Fruit fly (Drosophila melanogaster) ovary, adult (tissue): Measurements from ENCODE around the gene CG6071.

Experiments
- CG17801 ChIP-seq: fragments of 200-800 bp; optimal IDR thresholded peaks from 2 replicates; lab custom pipeline; 2019; ENCODE audit warnings: missing biosample characterization, mild to moderate bottlenecking, missing genetic modification characterization, moderate library complexity; ENCODE audit not compliant: partially characterized antibody

Gene CG6071

dm6 chr3L:11631092-11631491, 14.7 kb downstream of the CG6071 start, which contains the start of gene CG32091:
Gene CG32091, plus strand, starts transcription at chr3L:11631392.
- no peak for TF ChIP-seq CG17801 (GFP tag; lab: Kevin White, UChicago)

dm6 chr3L:11630684-11631083, 15.1 kb downstream of the CG6071 start:
- no peak for TF ChIP-seq CG17801 (GFP tag; lab: Kevin White, UChicago)

- TF ChIP-seq CG17801 (GFP tag; lab: Kevin White, UChicago), result peak; percentile 59
These were observed 17.9 kb downstream of the CG6071 start, which contains the start of gene Apt1 for dm6 chr3L:11627819-11628483. Gene Apt1, plus strand, starts transcription at chr3L:11628037.

- TF ChIP-seq CG17801 (GFP tag; lab: Kevin White, UChicago), result no peak
These were observed 19.5 kb downstream of the CG6071 start, which contains the start of gene PCID2 for dm6 chr3L:11626229-11626826. Gene PCID2, plus strand, starts transcription at chr3L:11626441.

- TF ChIP-seq CG17801 (GFP tag; lab: Kevin White, UChicago), result no peak
These were observed 20.1 kb downstream of the CG6071 start, which contains the start of gene CG6083 for dm6 chr3L:11625634-11626175. Gene CG6083, minus strand, starts transcription at chr3L:11626125.

dm6 chr3L:11624281-11624680, 21.6 kb downstream of the CG6071 start, which contains the start of gene Akr1B:
Gene Akr1B, minus strand, starts transcription at chr3L:11624381.
- TF ChIP-seq CG17801 (GFP tag; lab: Kevin White, UChicago), result no peak

dm6 chr3L:11623245-11623883, 22.5 kb downstream of the CG6071 start:
- TF ChIP-seq CG17801 (GFP tag; lab: Kevin White, UChicago), result peak; percentile 20

dm6 chr3L:11622750-11623149, 23.1 kb downstream of the CG6071 start:
- no peak for TF ChIP-seq CG17801 (GFP tag; lab: Kevin White, UChicago)

dm6 chr3L:11620001-11620400, 25.8 kb downstream of the CG6071 start, which contains the start of gene Muc68Ca:
Gene Muc68Ca, minus strand, starts transcription at chr3L:11620101.
- TF ChIP-seq CG17801 (GFP tag; lab: Kevin White, UChicago), result no peak

- TF ChIP-seq CG17801 (GFP tag; lab: Kevin White, UChicago), result no peak
These were observed 36.0 kb downstream of the CG6071 start, which contains the start of gene CG42832 for dm6 chr3L:11609835-11610234. Gene CG42832, plus strand, starts transcription at chr3L:11610135.

dm6 chr3L:11609153-11609809, 36.6 kb downstream of the CG6071 start, which contains the start of gene Duba:
Gene Duba, minus strand, starts transcription at chr3L:11609465.
- no peak for TF ChIP-seq CG17801 (GFP tag; lab: Kevin White, UChicago)

- TF ChIP-seq CG17801 (GFP tag; lab: Kevin White, UChicago), result no peak
These were observed 41.6 kb downstream of the CG6071 start for dm6 chr3L:11604227-11604626.

- no peak for TF ChIP-seq CG17801 (GFP tag; lab: Kevin White, UChicago)
These were observed 43.8 kb downstream of the CG6071 start for dm6 chr3L:11602040-11602439.

- no peak for TF ChIP-seq CG17801 (GFP tag; lab: Kevin White, UChicago)
These were observed 44.7 kb downstream of the CG6071 start for dm6 chr3L:11601133-11601532.
